Worm (Caenorhabditis elegans) whole organism, L4 larva: ENCODE results near the gene F49H12.4.

Experiments used
- F49E8.2 ChIP-seq: sonication (generic microtip); optimal IDR thresholded peaks from 2 replicates; lab custom pipeline; 2016; ENCODE audit warnings: missing compliant biosample characterization, mild to moderate bottlenecking, missing genetic modification characterization, borderline replicate concordance
- R02D3.7 ChIP-seq: fragments of 150-350 bp; sonication (generic microtip); optimal IDR thresholded peaks from 3 replicates; lab custom pipeline; 2014; ENCODE audit warnings: missing biosample characterization, missing genetic modification characterization
- ZK546.5 ChIP-seq, 2 experiments: sonication (generic microtip); optimal IDR thresholded peaks; 2 replicates each; lab custom pipeline; 2017; ENCODE audit warnings: missing biosample characterization in 2 of 2, missing genetic modification characterization in 2 of 2
- aly-2 ChIP-seq: sonication (generic microtip); optimal IDR thresholded peaks from 2 replicates; lab custom pipeline; 2018; ENCODE audit warnings: missing biosample characterization, missing genetic modification characterization
- attf-4 ChIP-seq: sonication (generic microtip); optimal IDR thresholded peaks from 3 replicates; lab custom pipeline; 2017; ENCODE audit warnings: missing biosample characterization, missing genetic modification characterization
- ctbp-1 ChIP-seq: fragments of 200-800 bp; sonication (Bioruptor generic); IDR thresholded peaks from 2 replicates; pipeline ENCODE4 v1.3.6; 2022; ENCODE audit warnings: missing genetic modification reagents, missing genetic modification characterization, missing compliant biosample characterization
- dpl-1 ChIP-seq: fragments of 150-350 bp; optimal IDR thresholded peaks from 2 replicates; lab custom pipeline; 2014; ENCODE audit warnings: missing biosample characterization, missing genetic modification reagents, missing genetic modification characterization
- fkh-10 ChIP-seq: fragments of 150-350 bp; optimal IDR thresholded peaks from 2 replicates; lab custom pipeline; 2014; ENCODE audit warnings: missing biosample characterization, missing genetic modification reagents, missing genetic modification characterization
- pha-4 ChIP-seq, 2 experiments: fragments of 150-350 bp in 1 of 2; fragments of 200-800 bp in 1 of 2; sonication (Bioruptor generic) in 1 of 2; IDR thresholded peaks in 1 of 2; optimal IDR thresholded peaks in 1 of 2; 2 replicates each; pipeline versions ENCODE4 v1.3.6 to Lab custom; 2014 to 2022; ENCODE audit warnings: missing genetic modification characterization in 2 of 2, missing genetic modification reagents in 2 of 2, missing biosample characterization in 1 of 2, missing compliant biosample characterization in 1 of 2
- ztf-11 ChIP-seq: fragments of 150-350 bp; optimal IDR thresholded peaks from 2 replicates; lab custom pipeline; 2014; ENCODE audit warnings: missing biosample characterization, missing genetic modification characterization

DNA sequence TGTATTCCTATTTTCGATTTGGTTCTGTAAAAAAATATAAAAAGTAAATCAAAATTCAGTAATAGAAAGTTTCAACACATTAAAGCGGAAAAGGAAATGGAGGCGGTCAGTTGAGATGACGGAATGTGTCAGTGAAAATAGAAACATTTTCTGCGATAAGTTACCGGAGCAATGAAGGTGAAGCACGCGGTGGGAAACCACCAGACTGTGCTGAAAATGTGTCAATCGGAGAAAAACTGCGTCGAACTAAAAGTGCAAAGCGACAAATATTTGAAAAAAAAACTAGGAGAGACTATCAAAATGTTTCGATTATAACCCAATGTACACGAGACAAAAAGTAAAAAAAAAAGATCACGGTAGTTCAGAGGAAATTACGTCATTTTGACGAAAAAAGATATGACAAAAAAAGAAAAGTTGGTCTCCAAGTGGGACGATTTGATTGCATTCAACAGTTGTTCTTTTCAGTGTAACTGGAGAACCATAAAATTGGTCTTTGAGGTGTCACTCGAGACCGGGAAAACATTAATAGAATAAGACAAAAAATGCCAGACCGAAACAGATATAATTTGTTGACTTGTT is 9.1 kb upstream of the F49H12.4 start, which contains the start of gene acl-4:
- TF ChIP-seq dpl-1 (GFP tag; lab: Kevin White, UChicago) (no peak), ctbp-1 (no peak), attf-4 (tag; lab: Kevin White, UChicago) (no peak), ztf-11 (no peak), fkh-10 (GFP tag; lab: Kevin White, UChicago) (no peak), aly-2 (tag; lab: Kevin White, UChicago) (no peak), F49E8.2 (tag; lab: Kevin White, UChicago) (no peak), ZK546.5 (tag; optimal IDR thresholded peaks at IDR 0.05; lab: Kevin White, UChicago) (no peak), R02D3.7 (tag; lab: Kevin White, UChicago) (no peak), pha-4 (GFP tag; IDR thresholded peaks at IDR 0.05; lab: Robert Waterston, UW) (no peak), pha-4 (tag; optimal IDR thresholded peaks at IDR 0.05; lab: Kevin White, UChicago) (no peak)
